Worm (Caenorhabditis elegans) whole organism, early embryonic: ENCODE results near the gene rde-11.

ENCODE experiments used
- B0310.2 ChIP-seq: sonication (generic microtip); optimal IDR thresholded peaks from 2 replicates; lab custom pipeline; 2016; ENCODE audit warnings: mild to moderate bottlenecking, missing genetic modification characterization, missing compliant biosample characterization
- F13C5.2 ChIP-seq: sonication (generic microtip); optimal IDR thresholded peaks from 2 replicates; lab custom pipeline; 2017; ENCODE audit warnings: mild to moderate bottlenecking, missing genetic modification characterization, inconsistent platforms, missing compliant biosample characterization
- aly-1 ChIP-seq: sonication (generic microtip); optimal IDR thresholded peaks from 2 replicates; lab custom pipeline; 2016; ENCODE audit warnings: missing genetic modification characterization, missing compliant biosample characterization
- ama-1 ChIP-seq: fragments of 150-350 bp; optimal IDR thresholded peaks from 2 replicates; lab custom pipeline; 2014
- ceh-13 ChIP-seq: fragments of 200-800 bp; sonication (Bioruptor generic); optimal IDR thresholded peaks from 2 replicates; lab custom pipeline; 2018; ENCODE audit warnings: mild to moderate bottlenecking, missing genetic modification characterization, missing compliant biosample characterization
- ceh-36 ChIP-seq: sonication (generic microtip); optimal IDR thresholded peaks from 2 replicates; lab custom pipeline; 2016; ENCODE audit warnings: missing genetic modification characterization, inconsistent platforms, missing compliant biosample characterization
- ets-7 ChIP-seq: sonication (generic microtip); optimal IDR thresholded peaks from 2 replicates; lab custom pipeline; 2016; ENCODE audit warnings: missing genotype, missing genetic modification characterization, missing compliant biosample characterization
- flt-1 ChIP-seq: fragments of 200-800 bp; sonication (Bioruptor generic); IDR thresholded peaks from 2 replicates; pipeline ENCODE4 v1.3.6; 2022; ENCODE audit warnings: missing genetic modification characterization, missing compliant biosample characterization
- hmbx-1 ChIP-seq: sonication (generic microtip); optimal IDR thresholded peaks from 2 replicates; lab custom pipeline; 2016; ENCODE audit warnings: mild to moderate bottlenecking, missing genetic modification characterization, missing compliant biosample characterization
- hmg-4 ChIP-seq: fragments of 200-800 bp; sonication (Bioruptor generic); optimal IDR thresholded peaks from 2 replicates; lab custom pipeline; 2018; ENCODE audit warnings: mild to moderate bottlenecking, missing genetic modification characterization, missing compliant biosample characterization
- hnd-1 ChIP-seq: sonication (generic microtip); optimal IDR thresholded peaks from 2 replicates; lab custom pipeline; 2016; ENCODE audit warnings: missing genetic modification characterization, missing compliant biosample characterization
- pes-1 ChIP-seq: fragments of 200-800 bp; sonication (Bioruptor generic); IDR thresholded peaks from 2 replicates; pipeline ENCODE4 v1.3.6; 2022; ENCODE audit warnings: missing genetic modification reagents, missing genetic modification characterization, missing compliant biosample characterization
- scrt-1 ChIP-seq: fragments of 200-800 bp; sonication (Bioruptor generic); IDR thresholded peaks from 2 replicates; pipeline ENCODE4 v1.3.6; 2022; ENCODE audit warnings: missing genetic modification characterization, missing compliant biosample characterization
- sea-1 ChIP-seq: fragments of 200-800 bp; sonication (Bioruptor generic); conservative IDR thresholded peaks from 2 replicates; pipeline ENCODE4 v1.3.6; 2022; ENCODE audit warnings: missing genetic modification characterization, missing compliant biosample characterization
- tbx-11 ChIP-seq: fragments of 200-800 bp; sonication (Bioruptor generic); IDR thresholded peaks from 2 replicates; pipeline ENCODE4 v1.3.6; 2022; ENCODE audit warnings: missing genetic modification characterization, missing compliant biosample characterization
- tbx-37 ChIP-seq: fragments of 200-800 bp; sonication (Bioruptor generic); conservative IDR thresholded peaks from 2 replicates; pipeline ENCODE4 v1.3.6; 2022; ENCODE audit warnings: missing genetic modification reagents, missing genetic modification characterization, missing compliant biosample characterization
- tra-4 ChIP-seq: sonication (generic microtip); optimal IDR thresholded peaks from 2 replicates; lab custom pipeline; 2017; ENCODE audit warnings: missing genetic modification characterization, missing compliant biosample characterization

The rde-11 gene

DNA sequence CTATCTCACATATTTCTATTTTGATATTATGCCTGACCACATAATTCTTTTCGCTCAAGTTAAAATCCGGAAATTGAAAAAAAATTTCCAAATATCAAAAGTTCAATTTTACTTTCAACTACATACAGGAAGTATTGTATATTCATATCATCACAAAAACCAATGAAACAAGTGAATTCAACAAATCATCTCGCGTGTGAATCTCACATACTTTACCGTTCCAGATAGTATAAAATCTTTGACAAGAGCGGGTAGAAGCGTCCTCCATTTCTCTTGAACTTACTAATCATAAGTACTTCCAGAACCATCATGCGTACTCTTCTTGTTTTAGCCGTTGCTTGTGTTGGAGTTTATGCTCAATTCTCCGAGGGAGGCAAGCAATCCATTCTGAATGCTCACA is 33.6 kb upstream of the rde-11 start, which contains the start of gene scl-8:
Gene scl-8 (plus strand): TSS at position 301 of the 400 bp plus-strand sequence.
- TF ChIP-seq ceh-36 (tag; lab: Kevin White, UChicago) (no peak), pes-1 (GFP tag; lab: Robert Waterston, UW) (no peak), scrt-1 (GFP tag; lab: Robert Waterston, UW) (no peak), hmg-4 (GFP tag; lab: Kevin White, UChicago) (no peak), tbx-37 (GFP tag; lab: Robert Waterston, UW) (no peak), hnd-1 (no peak), aly-1 (tag; lab: Kevin White, UChicago) (no peak), ama-1 (no peak), tbx-11 (no peak), hmbx-1 (tag; lab: Kevin White, UChicago) (no peak), flt-1 (GFP tag; lab: Robert Waterston, UW) (no peak), F13C5.2 (tag; lab: Kevin White, UChicago) (no peak)

DNA sequence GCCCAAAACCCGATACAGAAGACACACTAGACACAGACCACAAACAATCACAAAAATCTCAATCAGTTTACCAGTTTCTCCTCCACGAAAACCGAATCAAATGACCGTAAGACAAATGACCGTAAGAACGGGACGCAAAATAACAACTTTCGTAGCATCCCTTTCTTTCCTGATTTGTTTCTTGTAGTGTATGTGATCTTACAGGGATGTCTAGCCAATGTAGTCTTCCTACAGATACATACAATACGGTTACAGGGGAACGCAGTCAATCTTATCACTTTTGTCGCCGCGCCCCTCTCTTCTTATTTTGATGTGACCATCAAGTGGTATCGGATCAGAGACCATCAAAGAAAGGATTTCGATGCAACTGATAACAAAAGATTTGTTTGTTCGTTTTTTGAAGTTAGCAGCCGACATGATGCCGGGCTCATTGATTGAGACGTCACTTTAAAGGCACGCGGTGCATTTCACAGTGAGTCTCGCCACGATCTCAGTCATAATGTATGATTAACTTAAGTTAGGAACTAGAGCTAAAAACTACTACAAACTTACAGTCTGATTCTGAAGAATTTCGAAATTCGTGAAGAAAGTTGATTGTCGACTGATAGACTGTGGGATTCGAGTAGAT is 29.3 kb upstream of the rde-11 start:
- TF ChIP-seq ama-1 (no peak), ceh-13 (GFP tag; lab: Kevin White, UChicago) (no peak), tra-4 (tag; lab: Kevin White, UChicago) (no peak), pes-1 (GFP tag; lab: Robert Waterston, UW) (no peak), tbx-37 (GFP tag; lab: Robert Waterston, UW) (no peak), hmg-4 (GFP tag; lab: Kevin White, UChicago) (no peak), B0310.2 (no peak), hnd-1 (no peak)

DNA sequence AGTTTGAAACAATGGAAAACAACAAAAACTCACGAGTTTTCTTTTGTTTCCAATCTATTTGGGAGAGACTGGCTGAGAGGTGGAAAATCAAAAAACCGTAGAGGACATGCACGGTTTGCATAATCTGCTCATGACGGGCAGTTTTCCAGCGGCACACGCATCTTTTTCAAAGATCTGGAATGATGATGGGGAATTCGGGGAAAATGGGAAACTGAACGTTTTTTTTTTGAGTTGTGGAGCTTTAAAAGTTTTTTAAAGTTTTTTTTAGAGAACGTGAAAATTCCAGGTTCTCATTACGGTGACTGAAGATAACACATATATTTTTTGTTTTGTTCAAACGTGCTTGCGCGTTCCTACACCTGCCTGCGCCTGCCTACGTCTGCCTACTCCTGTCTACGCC is 28.4 kb upstream of the rde-11 start, which contains the start of gene C39E9.7:
Gene C39E9.7 (minus strand): TSS at position 101 of the 400 bp plus-strand sequence.
- TF ChIP-seq F13C5.2 (tag; lab: Kevin White, UChicago) (no peak), tbx-37 (GFP tag; lab: Robert Waterston, UW) (no peak), ceh-13 (GFP tag; lab: Kevin White, UChicago) (no peak), hmbx-1 (tag; lab: Kevin White, UChicago) (no peak), hmg-4 (GFP tag; lab: Kevin White, UChicago) (no peak), flt-1 (GFP tag; lab: Robert Waterston, UW) (no peak), ets-7 (no peak), aly-1 (tag; lab: Kevin White, UChicago) (no peak), tra-4 (tag; lab: Kevin White, UChicago) (no peak), scrt-1 (GFP tag; lab: Robert Waterston, UW) (no peak), tbx-11 (no peak), pes-1 (GFP tag; lab: Robert Waterston, UW) (no peak), ceh-36 (tag; lab: Kevin White, UChicago) (no peak)

DNA sequence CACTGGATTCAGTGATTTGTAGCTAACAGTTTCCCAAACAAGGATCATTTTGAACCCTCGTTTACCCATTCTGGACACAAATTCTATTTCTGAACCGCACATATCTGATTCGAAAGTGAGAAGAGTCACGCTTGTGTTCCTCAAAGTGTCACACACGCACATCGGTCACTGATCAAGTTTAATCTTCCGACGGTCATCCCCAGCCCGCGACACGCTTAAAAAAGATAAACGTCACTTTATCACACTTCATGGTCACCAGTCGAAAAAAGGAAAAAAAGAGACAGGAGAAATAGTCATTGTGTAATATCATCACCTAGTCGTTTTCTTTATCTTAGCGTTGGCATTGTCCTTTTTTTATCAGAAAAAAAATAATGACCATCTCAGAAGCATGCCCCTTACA is 27.3 kb upstream of the rde-11 start:
- TF ChIP-seq ets-7 (no peak), B0310.2 (no peak), tra-4 (tag; lab: Kevin White, UChicago) (no peak), hmbx-1 (tag; lab: Kevin White, UChicago) (no peak), flt-1 (GFP tag; lab: Robert Waterston, UW) (no peak), tbx-11 (no peak), hnd-1 (no peak), sea-1 (no peak), scrt-1 (GFP tag; lab: Robert Waterston, UW) (no peak), hmg-4 (GFP tag; lab: Kevin White, UChicago) (no peak), ceh-36 (tag; lab: Kevin White, UChicago) (no peak), tbx-37 (GFP tag; lab: Robert Waterston, UW) (no peak), aly-1 (tag; lab: Kevin White, UChicago) (no peak), F13C5.2 (tag; lab: Kevin White, UChicago) (no peak), ama-1 (no peak), pes-1 (GFP tag; lab: Robert Waterston, UW) (no peak), ceh-13 (GFP tag; lab: Kevin White, UChicago) (no peak)

DNA sequence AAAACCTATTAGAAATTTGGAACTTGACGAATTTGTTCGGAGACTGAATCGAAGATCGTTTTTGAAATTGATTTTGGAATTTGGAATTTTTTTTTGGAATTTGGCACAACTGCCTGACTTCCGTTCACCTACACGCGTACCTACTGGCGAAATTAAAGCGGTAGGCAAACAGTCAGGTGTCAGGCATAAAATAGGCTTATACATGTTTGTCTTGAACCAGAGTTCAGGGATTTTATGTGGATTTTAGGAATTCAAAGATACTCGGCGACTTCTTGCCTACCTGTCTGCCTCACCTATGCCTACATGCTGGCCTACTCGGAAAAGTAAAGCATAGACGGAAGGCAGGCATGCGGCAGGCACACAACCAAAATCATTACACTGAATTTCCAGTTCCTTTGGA is 26.7 kb upstream of the rde-11 start:
- TF ChIP-seq B0310.2 (no peak), ama-1 (no peak), sea-1 (no peak), flt-1 (GFP tag; lab: Robert Waterston, UW) (no peak), scrt-1 (GFP tag; lab: Robert Waterston, UW) (no peak)

DNA sequence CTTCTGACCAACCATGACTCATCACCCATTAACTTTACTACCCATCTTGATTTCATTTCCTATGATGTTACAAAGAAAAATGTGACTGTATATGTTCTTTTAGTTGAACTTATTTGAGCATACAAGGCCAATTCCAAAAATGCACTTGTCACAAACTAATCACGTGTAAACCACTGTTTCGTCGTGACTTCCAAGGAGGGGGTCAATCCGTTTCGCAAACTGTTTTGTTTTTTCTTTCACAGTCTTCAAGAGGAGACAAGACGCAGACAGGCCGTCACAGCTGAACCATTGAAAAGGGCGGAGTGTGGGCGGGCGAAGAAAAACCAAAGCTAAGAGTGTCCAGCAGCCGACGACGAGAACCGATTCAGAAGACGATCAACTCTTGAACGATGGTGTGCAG is 25.9 kb upstream of the rde-11 start, which contains the start of gene C39E9.8:
Gene C39E9.8 (plus strand): TSS at position 328 of the 400 bp plus-strand sequence.
- no peak for TF ChIP-seq flt-1 (GFP tag; lab: Robert Waterston, UW)
- no peak for TF ChIP-seq tbx-11

DNA sequence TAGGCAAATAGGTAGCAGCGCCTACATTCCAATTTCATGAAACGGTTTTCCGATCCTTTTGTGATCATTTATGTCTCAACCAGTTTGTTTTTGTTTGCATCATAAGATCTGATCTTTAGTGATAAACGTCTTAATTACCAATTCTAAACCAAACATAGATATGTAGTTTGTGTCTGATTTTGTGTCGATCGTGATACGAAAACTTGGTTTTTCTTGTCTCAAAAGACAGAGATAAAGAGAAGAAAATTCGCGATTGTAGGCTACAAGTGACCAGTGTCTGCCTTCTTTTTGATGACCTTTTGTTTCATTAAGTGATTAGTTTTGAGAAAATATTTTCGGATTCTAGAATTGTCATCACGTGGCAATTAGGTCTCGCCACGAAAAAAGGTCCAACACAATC is 24.8 kb upstream of the rde-11 start:
- TF ChIP-seq hnd-1 = no peak
- TF ChIP-seq aly-1 (tag; lab: Kevin White, UChicago) = no peak
- no peak for TF ChIP-seq pes-1 (GFP tag; lab: Robert Waterston, UW)
- TF ChIP-seq ets-7 = no peak
- no peak for TF ChIP-seq F13C5.2 (tag; lab: Kevin White, UChicago)
- TF ChIP-seq tbx-37 (GFP tag; lab: Robert Waterston, UW) = no peak
- no peak for TF ChIP-seq sea-1
- TF ChIP-seq flt-1 (GFP tag; lab: Robert Waterston, UW) = no peak
- TF ChIP-seq ceh-36 (tag; lab: Kevin White, UChicago) = no peak
- no peak for TF ChIP-seq ama-1
- no peak for TF ChIP-seq hmg-4 (GFP tag; lab: Kevin White, UChicago)
- no peak for TF ChIP-seq hmbx-1 (tag; lab: Kevin White, UChicago)
- no peak for TF ChIP-seq tra-4 (tag; lab: Kevin White, UChicago)
- TF ChIP-seq tbx-11 = no peak
- TF ChIP-seq scrt-1 (GFP tag; lab: Robert Waterston, UW) = no peak
- TF ChIP-seq B0310.2 = no peak

DNA sequence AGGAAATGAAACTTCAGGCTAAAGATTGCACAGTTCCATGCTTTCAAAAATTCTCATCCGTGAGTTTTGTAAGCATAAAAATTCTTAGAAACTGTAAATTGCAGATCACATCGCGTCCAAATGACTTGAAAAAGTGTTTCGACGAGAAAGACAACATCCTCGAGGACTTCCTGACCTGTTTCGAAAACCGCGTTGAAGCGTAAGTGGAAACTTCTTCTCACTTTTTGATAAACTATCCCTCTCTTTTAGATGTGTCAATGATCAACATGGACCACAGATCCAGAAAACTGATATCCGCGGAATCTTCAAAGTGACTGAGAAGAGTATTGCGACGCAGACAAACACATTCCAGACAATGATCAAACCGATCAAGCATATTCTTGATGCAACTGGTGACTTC is 24.1 kb upstream of the rde-11 start:
- TF ChIP-seq ama-1 (no peak), aly-1 (tag; lab: Kevin White, UChicago) (no peak), hmg-4 (GFP tag; lab: Kevin White, UChicago) (no peak), sea-1 (no peak), tra-4 (tag; lab: Kevin White, UChicago) (no peak), tbx-37 (GFP tag; lab: Robert Waterston, UW) (no peak), hnd-1 (no peak), hmbx-1 (tag; lab: Kevin White, UChicago) (no peak), B0310.2 (no peak), flt-1 (GFP tag; lab: Robert Waterston, UW) (no peak)
